Worm (Caenorhabditis elegans) whole organism, L4 larva: ENCODE data around the gene ulp-1.

Experiments used
- daf-12 ChIP-seq: fragments of 150-350 bp; optimal IDR thresholded peaks from 2 replicates; lab custom pipeline; 2014; ENCODE audit warnings: missing biosample characterization, missing genetic modification reagents, missing genetic modification characterization
- dmd-6 ChIP-seq: fragments of 200-800 bp; sonication (Bioruptor generic); IDR thresholded peaks from 2 replicates; pipeline ENCODE4 v1.3.6; 2022; ENCODE audit warnings: missing genetic modification reagents, missing genetic modification characterization, missing compliant biosample characterization
- dve-1 ChIP-seq: sonication (generic microtip); optimal IDR thresholded peaks from 2 replicates; lab custom pipeline; 2017; ENCODE audit warnings: antibody characterized with exemption, mild to moderate bottlenecking, missing genetic modification characterization, missing compliant biosample characterization; ENCODE audit not compliant: insufficient read depth
- egl-27 ChIP-seq: sonication (generic microtip); optimal IDR thresholded peaks from 3 replicates; lab custom pipeline; 2017; ENCODE audit warnings: missing biosample characterization, missing genetic modification reagents, missing genetic modification characterization
- lin-15B ChIP-seq: fragments of 150-350 bp; sonication (generic microtip); optimal IDR thresholded peaks from 3 replicates; lab custom pipeline; 2014; ENCODE audit warnings: missing biosample characterization, missing genetic modification characterization
- pqm-1 ChIP-seq: sonication (generic microtip); optimal IDR thresholded peaks from 2 replicates; lab custom pipeline; 2017; ENCODE audit warnings: missing biosample characterization, missing genetic modification characterization

ce11 chrIII:5202641-5203040, 33.0 kb upstream of the ulp-1 start:
- TF ChIP-seq dve-1 (tag; lab: Kevin White, UChicago) (peak; percentile 94), pqm-1 (tag; lab: Kevin White, UChicago) (peak; percentile 54), daf-12 (tag; lab: Kevin White, UChicago) (no peak), dmd-6 (peak; percentile 69), lin-15B (tag; lab: Kevin White, UChicago) (no peak), egl-27 (tag; lab: Kevin White, UChicago) (no peak)
